Worm (Caenorhabditis elegans): ENCODE results near the gene ncl-1.

- TF ChIP-seq ztf-11 (tag; optimal IDR thresholded peaks at IDR 0.05) (no peak), ztf-7 (tag; optimal IDR thresholded peaks at IDR 0.05) (no peak), nhr-76 (tag; optimal IDR thresholded peaks at IDR 0.05) (no peak), zip-2 (tag; optimal IDR thresholded peaks at IDR 0.05) (no peak), daf-12 (tag; optimal IDR thresholded peaks at IDR 0.05) (no peak), ceh-82 (tag; optimal IDR thresholded peaks at IDR 0.05) (no peak), nhr-11 (tag; optimal IDR thresholded peaks at IDR 0.05) (no peak), nhr-25 (tag; optimal IDR thresholded peaks at IDR 0.05; ENCODE audit: borderline replicate concordance, insufficient read depth) (no peak)
These were observed 14.6 kb downstream of the ncl-1 start for ce11 chrIII:7734105-7734504.

All from whole organism, L4 larva.